Worm (Caenorhabditis elegans) whole organism, young adult: ENCODE results near the gene exc-15.
A peak's percentile ranks its signal among the peaks of the same experiment; 100 is the strongest.

Experiments used
- C06A6.2 ChIP-seq: fragments of 200-800 bp; sonication (Bioruptor generic); conservative IDR thresholded peaks from 2 replicates; pipeline ENCODE4 v1.3.6; 2022; ENCODE audit warnings: missing genetic modification characterization, missing compliant biosample characterization
- C17E4.6 ChIP-seq: fragments of 200-800 bp; sonication (Bioruptor generic); IDR thresholded peaks from 2 replicates; pipeline ENCODE4 v1.3.6; 2022; ENCODE audit warnings: missing genetic modification reagents, missing genetic modification characterization, missing compliant biosample characterization
- F22D6.2 ChIP-seq: sonication (generic microtip); optimal IDR thresholded peaks from 2 replicates; lab custom pipeline; 2016; ENCODE audit warnings: mild to moderate bottlenecking, missing genetic modification characterization, missing compliant biosample characterization
- F23B12.7 ChIP-seq: sonication (generic microtip); optimal IDR thresholded peaks from 2 replicates; lab custom pipeline; 2017; ENCODE audit warnings: missing genetic modification characterization, mild to moderate bottlenecking, missing compliant biosample characterization, antibody characterized with exemption, moderate library complexity; ENCODE audit not compliant: insufficient read depth
- Y56A3A.18 ChIP-seq: fragments of 200-800 bp; sonication (Bioruptor generic); IDR thresholded peaks from 2 replicates; pipeline ENCODE4 v1.3.6; 2022; ENCODE audit warnings: missing genetic modification reagents, missing genetic modification characterization, missing compliant biosample characterization
- ZK185.1 ChIP-seq: sonication (generic microtip); optimal IDR thresholded peaks from 2 replicates; lab custom pipeline; 2016; ENCODE audit warnings: mild to moderate bottlenecking, missing genetic modification characterization, missing compliant biosample characterization; ENCODE audit not compliant: poor library complexity, severe bottlenecking
- akir-1 ChIP-seq: fragments of 200-800 bp; sonication (Bioruptor generic); optimal IDR thresholded peaks from 2 replicates; lab custom pipeline; 2018; ENCODE audit warnings: mild to moderate bottlenecking, missing genetic modification characterization, moderate library complexity, missing compliant biosample characterization
- attf-3 ChIP-seq: fragments of 200-800 bp; sonication (Bioruptor generic); conservative IDR thresholded peaks from 2 replicates; pipeline ENCODE4 v1.3.6; 2022; ENCODE audit warnings: missing genetic modification reagents, missing genetic modification characterization, missing compliant biosample characterization
- bed-1 ChIP-seq: fragments of 200-800 bp; sonication (Bioruptor generic); IDR thresholded peaks from 2 replicates; pipeline ENCODE4 v1.3.6; 2022; ENCODE audit warnings: missing genetic modification reagents, missing genetic modification characterization, missing compliant biosample characterization
- bed-2 ChIP-seq: fragments of 200-800 bp; sonication (Bioruptor generic); IDR thresholded peaks from 2 replicates; pipeline ENCODE4 v1.3.6; 2022; ENCODE audit warnings: missing genetic modification reagents, missing genetic modification characterization, missing compliant biosample characterization
- cebp-1 ChIP-seq, 2 experiments: fragments of 200-800 bp in 1 of 2; sonication (Bioruptor generic) in 1 of 2; sonication (generic microtip) in 1 of 2; IDR thresholded peaks in 1 of 2; optimal IDR thresholded peaks in 1 of 2; 2 replicates each; pipeline versions ENCODE4 v1.3.6 to Lab custom; 2017 to 2022; ENCODE audit warnings: missing compliant biosample characterization in 2 of 2, missing genetic modification characterization in 2 of 2, mild to moderate bottlenecking in 1 of 2, missing genetic modification reagents in 1 of 2, moderate library complexity in 1 of 2
- ceh-79 ChIP-seq: sonication (generic microtip); optimal IDR thresholded peaks from 2 replicates; lab custom pipeline; 2017; ENCODE audit warnings: mild to moderate bottlenecking, missing genetic modification characterization, missing compliant biosample characterization
- dox-1 ChIP-seq: fragments of 200-800 bp; sonication (Bioruptor generic); IDR thresholded peaks from 2 replicates; pipeline ENCODE4 v1.3.6; 2022; ENCODE audit warnings: missing genetic modification reagents, missing genetic modification characterization, missing compliant biosample characterization
- him-1 ChIP-seq: sonication (generic microtip); optimal IDR thresholded peaks from 2 replicates; lab custom pipeline; 2016; ENCODE audit warnings: missing genotype, missing genetic modification reagents, missing genetic modification characterization, missing compliant biosample characterization
- hrde-1 ChIP-seq: sonication (generic microtip); optimal IDR thresholded peaks from 2 replicates; lab custom pipeline; 2016; ENCODE audit warnings: missing genetic modification characterization, mild to moderate bottlenecking, missing compliant biosample characterization, moderate library complexity, missing genotype, missing genetic modification reagents, borderline replicate concordance
- let-607 ChIP-seq, 2 experiments: fragments of 200-800 bp in 1 of 2; sonication (Bioruptor generic) in 1 of 2; sonication (generic microtip) in 1 of 2; optimal IDR thresholded peaks; 2 replicates each; lab custom pipeline; 2016 to 2018; ENCODE audit warnings: mild to moderate bottlenecking in 2 of 2, missing compliant biosample characterization in 2 of 2, missing genetic modification characterization in 2 of 2, moderate library complexity in 2 of 2, missing genotype in 1 of 2
- lin-40 ChIP-seq: sonication (generic microtip); optimal IDR thresholded peaks from 2 replicates; lab custom pipeline; 2016; ENCODE audit warnings: missing genetic modification characterization, mild to moderate bottlenecking, missing compliant biosample characterization, missing genotype, missing genetic modification reagents
- madf-8 ChIP-seq: fragments of 200-800 bp; sonication (Bioruptor generic); conservative IDR thresholded peaks from 2 replicates; pipeline ENCODE4 v1.3.6; 2022; ENCODE audit warnings: missing genetic modification reagents, missing genetic modification characterization, missing compliant biosample characterization
- mes-4 ChIP-seq: sonication (generic microtip); optimal IDR thresholded peaks from 2 replicates; lab custom pipeline; 2016; ENCODE audit warnings: missing genotype, missing genetic modification characterization, missing compliant biosample characterization
- nfya-1 ChIP-seq: sonication (generic microtip); optimal IDR thresholded peaks from 2 replicates; lab custom pipeline; 2017; ENCODE audit warnings: antibody characterized with exemption, missing compliant biosample characterization, missing genetic modification characterization, borderline replicate concordance; ENCODE audit not compliant: insufficient read depth
- nfyb-1 ChIP-seq: fragments of 200-800 bp; sonication (Bioruptor generic); IDR thresholded peaks from 2 replicates; pipeline ENCODE4 v1.3.6; 2022; ENCODE audit warnings: missing genetic modification reagents, missing genetic modification characterization, missing compliant biosample characterization
- nhr-179 ChIP-seq: sonication (generic microtip); optimal IDR thresholded peaks from 2 replicates; lab custom pipeline; 2016; ENCODE audit warnings: mild to moderate bottlenecking, missing genetic modification characterization, missing compliant biosample characterization
- nhr-80 ChIP-seq: sonication (generic microtip); optimal IDR thresholded peaks from 2 replicates; lab custom pipeline; 2016; ENCODE audit warnings: missing genetic modification characterization, missing compliant biosample characterization
- pbrm-1 ChIP-seq: fragments of 200-800 bp; sonication (Bioruptor generic); IDR thresholded peaks from 2 replicates; pipeline ENCODE4 v1.3.6; 2022; ENCODE audit warnings: missing genetic modification reagents, missing genetic modification characterization, missing compliant biosample characterization
- sea-2 ChIP-seq: fragments of 200-800 bp; sonication (Bioruptor generic); IDR thresholded peaks from 2 replicates; pipeline ENCODE4 v1.3.6; 2022; ENCODE audit warnings: missing genetic modification characterization, missing compliant biosample characterization
- snpc-1.1 ChIP-seq: sonication (generic microtip); optimal IDR thresholded peaks from 2 replicates; lab custom pipeline; 2017; ENCODE audit warnings: missing genetic modification characterization, mild to moderate bottlenecking, missing compliant biosample characterization, antibody characterized with exemption, moderate library complexity, missing genotype, missing genetic modification reagents; ENCODE audit not compliant: insufficient read depth
- snpc-4 ChIP-seq, 5 experiments: fragments of 150-350 bp in 1 of 5; sonication (generic microtip) in 4 of 5; optimal IDR thresholded peaks; 2 replicates each; lab custom pipeline; 2014 to 2018; ENCODE audit warnings: missing genetic modification characterization in 5 of 5, missing biosample characterization in 3 of 5, antibody characterized with exemption in 2 of 5, mild to moderate bottlenecking in 2 of 5, missing compliant biosample characterization in 2 of 5, missing genotype in 2 of 5, moderate library complexity in 2 of 5, missing genetic modification reagents in 1 of 5
- zfh-2 ChIP-seq: fragments of 200-800 bp; sonication (Bioruptor generic); conservative IDR thresholded peaks from 2 replicates; pipeline ENCODE4 v1.3.6; 2022; ENCODE audit warnings: missing genetic modification reagents, missing genetic modification characterization, missing compliant biosample characterization
- ztf-3 ChIP-seq: fragments of 200-800 bp; sonication (Bioruptor generic); optimal IDR thresholded peaks from 2 replicates; lab custom pipeline; 2018; ENCODE audit warnings: mild to moderate bottlenecking, missing genetic modification characterization, missing compliant biosample characterization

exc-15 gene

ce11 chrV:4500709-4501108, 17.4 kb downstream of the exc-15 start (continued):
- no peak for TF ChIP-seq ceh-79 (tag; lab: Kevin White, UChicago)
- no peak for TF ChIP-seq bed-1 (GFP tag; lab: Robert Waterston, UW)
- TF ChIP-seq snpc-1.1: no peak

- TF ChIP-seq dox-1 (GFP tag; lab: Robert Waterston, UW) (peak; percentile 32; the same call in 1 of the 2 replicates), nhr-80 (tag; lab: Kevin White, UChicago) (peak; percentile 68), cebp-1 (GFP tag; IDR thresholded peaks at IDR 0.05; lab: Robert Waterston, UW) (no peak), cebp-1 (tag; optimal IDR thresholded peaks at IDR 0.05; lab: Kevin White, UChicago) (peak; percentile 1), mes-4 (tag; lab: Kevin White, UChicago) (no peak)
Measured at ce11 chrV:4501974-4502373, 18.7 kb downstream of the exc-15 start.

- TF ChIP-seq madf-8 (GFP tag; lab: Robert Waterston, UW) (no peak), zfh-2 (GFP tag; lab: Robert Waterston, UW) (peak; percentile 60)
Measured at ce11 chrV:4502624-4503023, 19.4 kb downstream of the exc-15 start.

ce11 chrV:4503868-4504365, 20.7 kb downstream of the exc-15 start:
- TF ChIP-seq zfh-2 (GFP tag; lab: Robert Waterston, UW) (peak; percentile 56; the same call in 1 of the 2 replicates), lin-40 (tag; lab: Kevin White, UChicago) (no peak)

ce11 chrV:4504445-4504844, 21.2 kb downstream of the exc-15 start:
- TF ChIP-seq let-607 (tag; optimal IDR thresholded peaks at IDR 0.05; lab: Kevin White, UChicago): no peak
- TF ChIP-seq nfyb-1: 0 out of 2 replicates have a peak, but pooled peaks have one; percentile 38
- TF ChIP-seq pbrm-1 (GFP tag; lab: Robert Waterston, UW): 0 out of 2 replicates have a peak, but pooled peaks have one; percentile 29

- TF ChIP-seq hrde-1 (tag; lab: Kevin White, UChicago): no peak
- TF ChIP-seq C06A6.2 (GFP tag; lab: Robert Waterston, UW): no peak
- no peak for TF ChIP-seq snpc-4 (GFP tag; optimal IDR thresholded peaks at IDR 0.05; lab: Kevin White, UChicago)
- TF ChIP-seq snpc-4 (tag; optimal IDR thresholded peaks at IDR 0.05; lab: Kevin White, UChicago): no peak
- TF ChIP-seq attf-3 (GFP tag; lab: Robert Waterston, UW): no peak
- TF ChIP-seq sea-2 (GFP tag; lab: Robert Waterston, UW): no peak
- TF ChIP-seq F23B12.7 (tag; lab: Kevin White, UChicago): no peak
- no peak for TF ChIP-seq C17E4.6 (GFP tag; lab: Robert Waterston, UW)
- no peak for TF ChIP-seq Y56A3A.18 (GFP tag; lab: Robert Waterston, UW)
- no peak for TF ChIP-seq him-1 (tag; lab: Kevin White, UChicago)
- no peak for TF ChIP-seq ztf-3
- TF ChIP-seq F22D6.2: no peak
- TF ChIP-seq akir-1 (GFP tag; lab: Kevin White, UChicago): no peak
- TF ChIP-seq ZK185.1: no peak
- no peak for TF ChIP-seq nfya-1 (tag; lab: Kevin White, UChicago)
- no peak for TF ChIP-seq bed-2 (GFP tag; lab: Robert Waterston, UW)
- no peak for TF ChIP-seq nhr-179
Measured at ce11 chrV:4505000-4505399, 21.7 kb downstream of the exc-15 start.
